Fruit fly (Drosophila melanogaster) whole organism, embryonic: ENCODE measurements around the gene CG33631.

ENCODE experiments used
- Adf1 ChIP-seq: fragments of 200-800 bp; sonication (Bioruptor generic); IDR thresholded peaks from 2 replicates; pipeline ENCODE4 v1.3.6; 2022; ENCODE audit warnings: missing biosample characterization, missing genetic modification characterization
- B-H1 ChIP-seq: fragments of 200-800 bp; sonication (Bioruptor generic); IDR thresholded peaks from 3 replicates; pipeline ENCODE4 v1.3.6; 2022; ENCODE audit warnings: missing biosample characterization, missing genetic modification characterization
- Bdp1 ChIP-seq: fragments of 200-800 bp; sonication (Bioruptor generic); optimal IDR thresholded peaks from 3 replicates; lab custom pipeline; 2016; ENCODE audit warnings: missing biosample characterization, missing genetic modification characterization
- CG10209 ChIP-seq: fragments of 200-800 bp; sonication (Bioruptor generic); optimal IDR thresholded peaks from 3 replicates; lab custom pipeline; 2017; ENCODE audit warnings: missing biosample characterization, mild to moderate bottlenecking, missing genetic modification characterization, missing genetic modification reagents
- CG10321 ChIP-seq: fragments of 200-800 bp; sonication (Bioruptor generic); IDR thresholded peaks from 2 replicates; pipeline ENCODE4 v1.3.6; 2022; ENCODE audit warnings: missing biosample characterization, missing genetic modification characterization
- CG12155 ChIP-seq: fragments of 200-800 bp; sonication (Bioruptor generic); optimal IDR thresholded peaks from 3 replicates; lab custom pipeline; 2016; ENCODE audit warnings: missing biosample characterization, missing genetic modification characterization
- CG14710 ChIP-seq: fragments of 200-800 bp; sonication (Bioruptor generic); optimal IDR thresholded peaks from 3 replicates; lab custom pipeline; 2019; ENCODE audit warnings: missing biosample characterization, mild to moderate bottlenecking, missing genetic modification characterization, moderate library complexity
- CG1529 ChIP-seq: fragments of 200-800 bp; sonication (Bioruptor generic); optimal IDR thresholded peaks from 3 replicates; lab custom pipeline; 2018; ENCODE audit warnings: missing biosample characterization, missing genetic modification characterization
- CG16815 ChIP-seq: fragments of 200-800 bp; sonication (Bioruptor generic); optimal IDR thresholded peaks from 3 replicates; lab custom pipeline; 2017; ENCODE audit warnings: missing biosample characterization, mild to moderate bottlenecking, missing genetic modification characterization
- CG17829 ChIP-seq: fragments of 200-800 bp; optimal IDR thresholded peaks from 2 replicates; lab custom pipeline; 2019; ENCODE audit warnings: missing biosample characterization, mild to moderate bottlenecking, missing genetic modification characterization, moderate library complexity
- CG18011 ChIP-seq: fragments of 200-800 bp; sonication (Bioruptor generic); optimal IDR thresholded peaks from 2 replicates; lab custom pipeline; 2017; ENCODE audit warnings: missing biosample characterization, missing genetic modification characterization, mild to moderate bottlenecking, moderate library complexity, missing genotype
- CG2116 ChIP-seq: fragments of 200-800 bp; sonication (Bioruptor generic); optimal IDR thresholded peaks from 3 replicates; lab custom pipeline; 2018; ENCODE audit warnings: missing biosample characterization, mild to moderate bottlenecking, missing genetic modification characterization
- CG30020 ChIP-seq: fragments of 200-800 bp; optimal IDR thresholded peaks from 2 replicates; lab custom pipeline; 2019; ENCODE audit warnings: missing biosample characterization, mild to moderate bottlenecking, missing genetic modification characterization, moderate library complexity
- CG3407 ChIP-seq: fragments of 200-800 bp; sonication (Bioruptor generic); optimal IDR thresholded peaks from 2 replicates; lab custom pipeline; 2018; ENCODE audit warnings: missing biosample characterization, mild to moderate bottlenecking, missing genetic modification characterization
- CG34376 ChIP-seq: fragments of 200-800 bp; sonication (Bioruptor generic); optimal IDR thresholded peaks from 2 replicates; lab custom pipeline; 2018; ENCODE audit warnings: missing biosample characterization, mild to moderate bottlenecking, missing genetic modification characterization
- CG7556 ChIP-seq: fragments of 200-800 bp; sonication (Bioruptor generic); optimal IDR thresholded peaks from 2 replicates; lab custom pipeline; 2017; ENCODE audit warnings: missing biosample characterization, mild to moderate bottlenecking, missing genetic modification characterization
- CG7745 ChIP-seq: fragments of 200-800 bp; sonication (Bioruptor generic); optimal IDR thresholded peaks from 2 replicates; lab custom pipeline; 2018; ENCODE audit warnings: missing biosample characterization, mild to moderate bottlenecking, missing genetic modification characterization, moderate library complexity
- CG7928 ChIP-seq: fragments of 200-800 bp; sonication (Bioruptor generic); optimal IDR thresholded peaks from 2 replicates; lab custom pipeline; 2017; ENCODE audit warnings: missing biosample characterization, mild to moderate bottlenecking, missing genetic modification characterization
- CG7987 ChIP-seq: fragments of 200-800 bp; sonication (Bioruptor generic); optimal IDR thresholded peaks from 2 replicates; lab custom pipeline; 2018; ENCODE audit warnings: missing biosample characterization, mild to moderate bottlenecking, missing genetic modification characterization, moderate library complexity
- CG8765 ChIP-seq: fragments of 200-800 bp; sonication (Bioruptor generic); IDR thresholded peaks from 2 replicates; pipeline ENCODE4 v1.3.6; 2022; ENCODE audit warnings: missing biosample characterization, missing genetic modification characterization
- CG8924 ChIP-seq: fragments of 200-800 bp; optimal IDR thresholded peaks from 3 replicates; lab custom pipeline; 2019; ENCODE audit warnings: missing biosample characterization, mild to moderate bottlenecking, missing genetic modification characterization, moderate library complexity
- CG9437 ChIP-seq: fragments of 200-800 bp; sonication (Bioruptor generic); optimal IDR thresholded peaks from 2 replicates; lab custom pipeline; 2018; ENCODE audit warnings: missing biosample characterization, mild to moderate bottlenecking, missing genetic modification characterization
- Dfd ChIP-seq, 2 experiments: fragments of >200 bp; optimal IDR thresholded peaks; 2 replicates each; lab custom pipeline; 2017; ENCODE audit warnings: missing biosample characterization in 2 of 2, missing genetic modification characterization in 2 of 2
- Dip3 ChIP-seq: fragments of 200-800 bp; sonication (Bioruptor generic); optimal IDR thresholded peaks from 3 replicates; lab custom pipeline; 2016; ENCODE audit warnings: missing biosample characterization, missing genetic modification characterization
- Hr51 ChIP-seq, 2 experiments: fragments of 200-800 bp; sonication (Bioruptor generic); optimal IDR thresholded peaks; 2 replicates in 1 of 2; 3 replicates in 1 of 2; lab custom pipeline; 2016 to 2018; ENCODE audit warnings: missing biosample characterization in 2 of 2, missing genetic modification characterization in 2 of 2, mild to moderate bottlenecking in 1 of 2, moderate library complexity in 1 of 2
- MBD-R2 ChIP-seq: fragments of 200-800 bp; sonication (Bioruptor generic); IDR thresholded peaks from 2 replicates; pipeline ENCODE4 v1.3.6; 2022; ENCODE audit warnings: missing biosample characterization, missing genetic modification characterization
- Max ChIP-seq: fragments of 200-800 bp; sonication (Bioruptor generic); optimal IDR thresholded peaks from 2 replicates; lab custom pipeline; 2016; ENCODE audit warnings: missing biosample characterization, mild to moderate bottlenecking, missing genetic modification characterization
- Med ChIP-seq: fragments of 200-800 bp; sonication (Bioruptor generic); peaks from one replicate; lab custom pipeline; 2016; ENCODE audit warnings: missing biosample characterization, missing genetic modification characterization, mild to moderate bottlenecking, inconsistent platforms, moderate library complexity
- Oli ChIP-seq: fragments of 200-800 bp; sonication (Bioruptor generic); optimal IDR thresholded peaks from 2 replicates; lab custom pipeline; 2018; ENCODE audit warnings: missing biosample characterization, mild to moderate bottlenecking, missing genetic modification characterization, moderate library complexity
- PHDP ChIP-seq: fragments of 200-800 bp; sonication (Bioruptor generic); optimal IDR thresholded peaks from 3 replicates; lab custom pipeline; 2018; ENCODE audit warnings: missing biosample characterization, mild to moderate bottlenecking, missing genetic modification characterization, moderate library complexity
- Spps ChIP-seq: fragments of 200-800 bp; sonication (Bioruptor generic); optimal IDR thresholded peaks from 2 replicates; lab custom pipeline; 2018; ENCODE audit warnings: missing biosample characterization, mild to moderate bottlenecking, missing genetic modification characterization
- Vsx1 ChIP-seq: fragments of 200-800 bp; sonication (Bioruptor generic); optimal IDR thresholded peaks from 2 replicates; lab custom pipeline; 2017; ENCODE audit warnings: missing biosample characterization, mild to moderate bottlenecking, missing genetic modification characterization, missing genetic modification reagents
- bcd ChIP-seq: fragments of 200-800 bp; sonication (Bioruptor generic); optimal IDR thresholded peaks from 2 replicates; lab custom pipeline; 2017; ENCODE audit warnings: missing biosample characterization, mild to moderate bottlenecking, missing genetic modification characterization
- croc ChIP-seq: fragments of 200-800 bp; sonication (Bioruptor generic); conservative IDR thresholded peaks from 3 replicates; pipeline ENCODE4 v1.3.6; 2022; ENCODE audit warnings: missing biosample characterization, missing genetic modification characterization
- danr ChIP-seq: fragments of 200-800 bp; sonication (Bioruptor generic); IDR thresholded peaks from 2 replicates; pipeline ENCODE4 v1.3.6; 2022; ENCODE audit warnings: missing biosample characterization, missing genetic modification characterization
- emc ChIP-seq: fragments of 200-800 bp; sonication (Bioruptor generic); optimal IDR thresholded peaks from 2 replicates; lab custom pipeline; 2016; ENCODE audit warnings: missing biosample characterization, missing genetic modification characterization
- exex ChIP-seq: fragments of 200-800 bp; sonication (Bioruptor generic); optimal IDR thresholded peaks from 4 replicates; lab custom pipeline; 2018; ENCODE audit warnings: missing biosample characterization, mild to moderate bottlenecking, missing genetic modification characterization, moderate library complexity
- fd96Cb ChIP-seq: fragments of 200-800 bp; sonication (Bioruptor generic); optimal IDR thresholded peaks from 2 replicates; lab custom pipeline; 2018; ENCODE audit warnings: missing biosample characterization, mild to moderate bottlenecking, missing genetic modification characterization, moderate library complexity
- fru ChIP-seq: fragments of >200 bp; optimal IDR thresholded peaks from 2 replicates; lab custom pipeline; 2017
- gro ChIP-seq: fragments of 200-800 bp; sonication (Bioruptor generic); optimal IDR thresholded peaks from 2 replicates; lab custom pipeline; 2016; ENCODE audit warnings: missing biosample characterization, missing genetic modification characterization
- her ChIP-seq: fragments of 200-800 bp; sonication (Bioruptor generic); optimal IDR thresholded peaks from 2 replicates; lab custom pipeline; 2016; ENCODE audit warnings: missing biosample characterization, missing genetic modification characterization
- nmo ChIP-seq: fragments of 200-800 bp; sonication (Bioruptor generic); optimal IDR thresholded peaks from 2 replicates; lab custom pipeline; 2018; ENCODE audit warnings: missing biosample characterization, mild to moderate bottlenecking, missing genetic modification characterization, moderate library complexity
- p53 ChIP-seq: fragments of 200-800 bp; sonication (Bioruptor generic); optimal IDR thresholded peaks from 2 replicates; lab custom pipeline; 2016; ENCODE audit warnings: missing biosample characterization, missing genetic modification characterization
- pfk ChIP-seq: fragments of 200-800 bp; sonication (Bioruptor generic); optimal IDR thresholded peaks from 2 replicates; lab custom pipeline; 2018; ENCODE audit warnings: missing biosample characterization, mild to moderate bottlenecking, missing genetic modification characterization, moderate library complexity
- phol ChIP-seq: fragments of 200-800 bp; sonication (Bioruptor generic); optimal IDR thresholded peaks from 3 replicates; lab custom pipeline; 2018; ENCODE audit warnings: missing biosample characterization, mild to moderate bottlenecking, missing genetic modification characterization, moderate library complexity
- schlank ChIP-seq: fragments of 200-800 bp; sonication (Bioruptor generic); optimal IDR thresholded peaks from 2 replicates; lab custom pipeline; 2018; ENCODE audit warnings: missing biosample characterization, mild to moderate bottlenecking, missing genetic modification characterization
- trh ChIP-seq: fragments of 200-800 bp; sonication (Bioruptor generic); optimal IDR thresholded peaks from 2 replicates; lab custom pipeline; 2016; ENCODE audit warnings: missing biosample characterization, missing genetic modification characterization
- ttk ChIP-seq: fragments of 200-800 bp; sonication (Bioruptor generic); IDR thresholded peaks from 2 replicates; pipeline ENCODE4 v2.1.2; 2022; ENCODE audit warnings: missing biosample characterization, missing genetic modification characterization
- wdn ChIP-seq: fragments of 200-800 bp; sonication (Bioruptor generic); IDR thresholded peaks from 2 replicates; pipeline ENCODE4 v1.3.6; 2022; ENCODE audit warnings: missing biosample characterization, missing genetic modification characterization
- zen2 ChIP-seq: fragments of 200-800 bp; sonication (Bioruptor generic); IDR thresholded peaks from 3 replicates; pipeline ENCODE4 v1.3.6; 2022; ENCODE audit warnings: missing biosample characterization, missing genetic modification characterization; ENCODE audit not compliant: partially characterized antibody

The CG33631 gene

DNA sequence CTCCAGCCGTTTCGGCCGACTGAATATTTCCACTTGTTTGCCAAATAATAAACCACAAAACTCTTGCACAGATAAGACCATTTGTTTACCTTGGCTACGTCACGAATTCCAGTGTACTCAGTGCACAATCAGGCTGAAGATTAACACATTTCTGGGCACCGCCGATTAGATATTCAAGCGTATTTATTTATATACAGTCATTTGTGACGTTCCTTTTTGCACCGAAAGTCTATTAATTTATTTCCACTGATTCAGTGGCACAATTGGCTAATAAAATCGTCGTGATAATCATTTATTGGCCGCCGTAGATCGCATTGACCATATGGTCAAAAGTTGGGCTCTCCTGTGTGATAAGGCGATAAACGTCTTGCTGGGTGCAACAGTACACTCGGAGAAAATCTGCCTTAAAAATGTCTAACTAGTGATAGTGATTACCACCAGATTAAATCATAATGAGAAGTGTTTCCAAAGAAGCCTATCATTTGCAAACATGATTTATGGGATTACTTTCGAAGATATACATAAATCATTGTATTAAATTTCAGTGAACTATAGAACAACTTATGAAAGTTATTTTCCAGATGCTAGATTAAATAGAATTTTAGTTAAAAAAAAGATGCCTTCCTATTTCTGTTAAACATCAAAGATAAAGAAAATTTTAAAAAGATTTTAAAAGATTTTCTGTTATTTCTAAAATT is 9.4 kb upstream of the CG33631 start (continued):
- TF ChIP-seq Dfd (GFP tag; optimal IDR thresholded peaks at IDR 0.05; lab: Kevin White, UChicago): no peak
- no peak for TF ChIP-seq ttk (GFP tag; lab: Robert Waterston, UW)
- no peak for TF ChIP-seq CG10321 (GFP tag; lab: Robert Waterston, UW)
- no peak for TF ChIP-seq fd96Cb
- TF ChIP-seq CG1529: no peak
- TF ChIP-seq Adf1 (GFP tag; lab: Robert Waterston, UW): no peak
- no peak for TF ChIP-seq CG3407
- TF ChIP-seq gro (GFP tag; lab: Kevin White, UChicago): peak; percentile 8
- no peak for TF ChIP-seq p53
- peak; percentile 89 for TF ChIP-seq CG34376 (GFP tag; lab: Kevin White, UChicago)
- peak; percentile 79 for TF ChIP-seq Med (GFP tag; lab: Kevin White, UChicago)
- no peak for TF ChIP-seq Dip3 (GFP tag; lab: Kevin White, UChicago)
- no peak for TF ChIP-seq danr (GFP tag; lab: Robert Waterston, UW)
- TF ChIP-seq exex (tag; lab: Kevin White, UChicago): peak; percentile 99
- TF ChIP-seq her: no peak
- peak in 1 of 2 experiments; percentile 7 for TF ChIP-seq Hr51 (GFP tag; optimal IDR thresholded peaks at IDR 0.05; lab: Kevin White, UChicago)
- no peak for TF ChIP-seq wdn (GFP tag; lab: Robert Waterston, UW)
- TF ChIP-seq CG7987 (GFP tag; lab: Kevin White, UChicago): no peak
- TF ChIP-seq CG8924 (tag; lab: Kevin White, UChicago): peak; percentile 35
- no peak for TF ChIP-seq Max (GFP tag; lab: Kevin White, UChicago)
- TF ChIP-seq CG7745 (tag; lab: Kevin White, UChicago): no peak
- peak; percentile 14 for TF ChIP-seq nmo (GFP tag; lab: Kevin White, UChicago)
- peak; percentile 10 for TF ChIP-seq Oli
- TF ChIP-seq Spps: no peak
- peak; percentile 5 for TF ChIP-seq bcd (GFP tag; lab: Kevin White, UChicago)
- no peak for TF ChIP-seq B-H1 (GFP tag; lab: Robert Waterston, UW)
- TF ChIP-seq CG9437: peak; percentile 17
- no peak for TF ChIP-seq CG2116 (GFP tag; lab: Kevin White, UChicago)
- TF ChIP-seq zen2 (GFP tag; lab: Robert Waterston, UW): no peak
- peak; percentile 22 for TF ChIP-seq pfk (GFP tag; lab: Kevin White, UChicago)
- TF ChIP-seq schlank (tag; lab: Kevin White, UChicago): peak; percentile 8
- no peak for TF ChIP-seq CG8765 (GFP tag; lab: Robert Waterston, UW)
- TF ChIP-seq CG12155 (GFP tag; lab: Kevin White, UChicago): no peak
- no peak for TF ChIP-seq CG7928
- TF ChIP-seq CG18011 (GFP tag; lab: Kevin White, UChicago): no peak
- TF ChIP-seq Bdp1 (GFP tag; lab: Kevin White, UChicago): no peak
- no peak for TF ChIP-seq CG17829
- TF ChIP-seq trh (GFP tag; lab: Kevin White, UChicago): no peak
- no peak for TF ChIP-seq CG14710 (tag; lab: Kevin White, UChicago)
- TF ChIP-seq CG10209 (GFP tag; lab: Kevin White, UChicago): peak; percentile 14
- peak; percentile 93 for TF ChIP-seq Vsx1 (GFP tag; lab: Kevin White, UChicago)
- TF ChIP-seq CG30020 (tag; lab: Kevin White, UChicago): no peak
- TF ChIP-seq phol (tag; lab: Kevin White, UChicago): no peak
- TF ChIP-seq CG16815 (GFP tag; lab: Kevin White, UChicago): no peak
- no peak for TF ChIP-seq croc (GFP tag; lab: Robert Waterston, UW)
- no peak for TF ChIP-seq MBD-R2 (GFP tag; lab: Robert Waterston, UW)
- no peak for TF ChIP-seq fru (lab: Kevin White, UChicago)
- peak; percentile 7 for TF ChIP-seq PHDP (tag; lab: Kevin White, UChicago)
- TF ChIP-seq emc: no peak
- TF ChIP-seq CG7556 (GFP tag; lab: Kevin White, UChicago): peak; percentile 48
